In the genomic region with DNA sequence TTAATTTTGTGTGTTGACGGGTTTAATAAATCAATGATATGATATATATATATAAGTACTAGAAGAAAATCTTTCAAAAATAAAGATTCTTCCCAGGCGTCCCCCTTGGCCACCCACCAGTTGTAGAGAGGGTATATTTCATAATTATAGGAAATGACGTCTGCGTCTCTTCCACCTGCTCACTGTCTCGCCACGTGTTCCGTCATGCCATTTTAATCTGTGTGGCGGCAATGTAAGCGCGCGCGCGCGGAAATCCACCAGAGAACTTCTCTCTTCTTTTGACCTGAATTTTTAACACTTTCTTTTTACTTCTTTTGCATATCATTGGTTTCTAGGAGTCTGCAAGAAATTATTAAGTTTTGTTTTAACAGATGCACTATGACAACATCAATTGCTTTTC, we compare ENCODE assay signal across 7 worm cellular contexts.
TF ChIP-seq lines count a peak whose summit lies in the region.

No protein-coding gene starts in this region.

TF ChIP-seq in whole organism, L1 larva, 84 proteins besides CTCF, POLR2A, EP300 and RAD21:
- TF ChIP-seq F16B12.6 (tag; optimal IDR thresholded peaks at IDR 0.05; lab: Kevin White, UChicago) (no peak), egl-13 (tag; optimal IDR thresholded peaks at IDR 0.05; lab: Kevin White, UChicago) (no peak), sox-4 (tag; optimal IDR thresholded peaks at IDR 0.05; lab: Kevin White, UChicago) (no peak), rnt-1 (tag; optimal IDR thresholded peaks at IDR 0.05; lab: Kevin White, UChicago) (no peak), skn-1 (tag; optimal IDR thresholded peaks at IDR 0.05; lab: Kevin White, UChicago) (peak; percentile 21), zip-4 (GFP tag; optimal IDR thresholded peaks at IDR 0.05; lab: Kevin White, UChicago) (no peak), blmp-1 (tag; optimal IDR thresholded peaks at IDR 0.05; lab: Kevin White, UChicago) (peak; percentile 68), efl-1 (optimal IDR thresholded peaks at IDR 0.05; lab: Kevin White, UChicago) (no peak), efl-1 (GFP tag; optimal IDR thresholded peaks at IDR 0.05 in 1 of 2; lab: Kevin White, UChicago) (peak in 1 of 2 experiments; percentile 28)

TF ChIP-seq in whole organism, L2 larva, 48 proteins besides CTCF, POLR2A, EP300 and RAD21:
- TF ChIP-seq ama-1 (optimal IDR thresholded peaks at IDR 0.05; lab: Kevin White, UChicago), result no peak
- no peak for TF ChIP-seq unc-62 (GFP tag; optimal IDR thresholded peaks at IDR 0.05; lab: Kevin White, UChicago)
- TF ChIP-seq peb-1 (tag; optimal IDR thresholded peaks at IDR 0.05; lab: Kevin White, UChicago), result no peak
- TF ChIP-seq nhr-6 (tag; optimal IDR thresholded peaks at IDR 0.05; lab: Kevin White, UChicago), result no peak
- TF ChIP-seq nhr-25 (tag; optimal IDR thresholded peaks at IDR 0.05; lab: Kevin White, UChicago), result peak; percentile 26
- TF ChIP-seq ceh-16 (tag; optimal IDR thresholded peaks at IDR 0.05; lab: Kevin White, UChicago), result no peak
- TF ChIP-seq unc-39 (tag; optimal IDR thresholded peaks at IDR 0.05; lab: Kevin White, UChicago), result no peak

TF ChIP-seq in whole organism, L3 larva, 47 proteins besides CTCF, POLR2A, EP300 and RAD21:
- TF ChIP-seq nhr-23 (tag; optimal IDR thresholded peaks at IDR 0.05; lab: Kevin White, UChicago) (peak; percentile 52), ceh-82 (tag; optimal IDR thresholded peaks at IDR 0.05; lab: Kevin White, UChicago) (no peak), zag-1 (tag; optimal IDR thresholded peaks at IDR 0.05; lab: Kevin White, UChicago) (no peak)
TF ChIP-seq in whole organism, L3 larva: peak in this region for 1.

TF ChIP-seq in whole organism, L4 larva, 104 proteins besides CTCF, POLR2A, EP300 and RAD21:
- TF ChIP-seq zag-1 (tag; optimal IDR thresholded peaks at IDR 0.05; lab: Kevin White, UChicago) (no peak), unc-39 (tag; optimal IDR thresholded peaks at IDR 0.05; lab: Kevin White, UChicago) (no peak), hlh-30 (tag; optimal IDR thresholded peaks at IDR 0.05; lab: Kevin White, UChicago; ENCODE audit: insufficient read depth) (peak; percentile 76), Y105C5A.15 (GFP tag; IDR thresholded peaks at IDR 0.05; lab: Robert Waterston, UW) (no peak), madf-9 (GFP tag; conservative IDR thresholded peaks at IDR 0.05; lab: Robert Waterston, UW) (0 out of 2 replicates have a peak, but pooled peaks have one; percentile 46), mdl-1 (tag; optimal IDR thresholded peaks at IDR 0.05; lab: Kevin White, UChicago) (peak in 1 of 2 experiments; percentile 21), spr-1 (tag; optimal IDR thresholded peaks at IDR 0.05; lab: Kevin White, UChicago) (no peak), lin-29 (GFP tag; IDR thresholded peaks at IDR 0.05; lab: Robert Waterston, UW) (no peak), mxl-3 (GFP tag; optimal IDR thresholded peaks at IDR 0.05; lab: Kevin White, UChicago) (peak; percentile 42)

TF ChIP-seq in whole organism, late embryonic, 69 proteins besides CTCF, POLR2A, EP300 and RAD21:
- TF ChIP-seq ref-2 (tag; optimal IDR thresholded peaks at IDR 0.05; lab: Kevin White, UChicago) (peak; percentile 22), ceh-18 (tag; optimal IDR thresholded peaks at IDR 0.05; lab: Kevin White, UChicago) (no peak), ceh-2 (tag; optimal IDR thresholded peaks at IDR 0.05; lab: Kevin White, UChicago) (no peak), elt-4 (tag; optimal IDR thresholded peaks at IDR 0.05; lab: Kevin White, UChicago) (no peak), pqm-1 (tag; optimal IDR thresholded peaks at IDR 0.05; lab: Kevin White, UChicago) (no peak), hlh-30 (tag; optimal IDR thresholded peaks at IDR 0.05; lab: Kevin White, UChicago; ENCODE audit: insufficient read depth) (peak; percentile 4), pha-4 (tag; optimal IDR thresholded peaks at IDR 0.05; lab: Kevin White, UChicago) (no peak), ceh-45 (GFP tag; IDR thresholded peaks at IDR 0.05; lab: Robert Waterston, UW) (no peak), lin-11 (tag; optimal IDR thresholded peaks at IDR 0.05; lab: Kevin White, UChicago) (no peak), ceh-24 (tag; optimal IDR thresholded peaks at IDR 0.05; lab: Kevin White, UChicago) (no peak), C08G9.2 (tag; optimal IDR thresholded peaks at IDR 0.05; lab: Kevin White, UChicago) (no peak), hlh-8 (tag; optimal IDR thresholded peaks at IDR 0.05; lab: Kevin White, UChicago) (no peak), ceh-9 (tag; optimal IDR thresholded peaks at IDR 0.05; lab: Kevin White, UChicago) (no peak), nhr-11 (tag; optimal IDR thresholded peaks at IDR 0.05; lab: Kevin White, UChicago) (no peak)

TF ChIP-seq in whole organism, mixed stage, embryonic, 35 proteins besides CTCF, POLR2A, EP300 and RAD21:
- TF ChIP-seq unc-120 (tag; optimal IDR thresholded peaks at IDR 0.05; lab: Kevin White, UChicago; ENCODE audit: poor library complexity, severe bottlenecking) (no peak), mls-2 (tag; optimal IDR thresholded peaks at IDR 0.05; lab: Kevin White, UChicago) (peak; percentile 16), ham-2 (GFP tag; optimal IDR thresholded peaks at IDR 0.05; lab: Kevin White, UChicago) (peak; percentile 54)

TF ChIP-seq in whole organism, young adult, 124 proteins besides CTCF, POLR2A, EP300 and RAD21 (continues in another document):
- no peak for TF ChIP-seq F52B5.7 (tag; optimal IDR thresholded peaks at IDR 0.05; lab: Kevin White, UChicago)
- TF ChIP-seq F49E8.2 (tag; optimal IDR thresholded peaks at IDR 0.05; lab: Kevin White, UChicago; ENCODE audit: insufficient read depth), result no peak
- no peak for TF ChIP-seq lin-35 (GFP tag; optimal IDR thresholded peaks at IDR 0.05; lab: Kevin White, UChicago)
- TF ChIP-seq lir-1 (GFP tag; conservative IDR thresholded peaks at IDR 0.05; lab: Robert Waterston, UW), result no peak
- no peak for TF ChIP-seq unc-62 (GFP tag; optimal IDR thresholded peaks at IDR 0.05; lab: Kevin White, UChicago)
- TF ChIP-seq Y67H2A.10 (GFP tag; conservative IDR thresholded peaks at IDR 0.05; lab: Robert Waterston, UW), result no peak
- no peak for TF ChIP-seq Y95B8A.8 (GFP tag; IDR thresholded peaks at IDR 0.05; lab: Robert Waterston, UW)
- no peak for TF ChIP-seq rcor-1 (GFP tag; IDR thresholded peaks at IDR 0.05; lab: Robert Waterston, UW)
- TF ChIP-seq egl-44 (GFP tag; IDR thresholded peaks at IDR 0.05; lab: Robert Waterston, UW), result no peak
- TF ChIP-seq mcd-1 (GFP tag; IDR thresholded peaks at IDR 0.05; lab: Robert Waterston, UW), result peak; percentile 30; the same call in 1 of the 2 replicates
- TF ChIP-seq snpc-4 (GFP tag; optimal IDR thresholded peaks at IDR 0.05; lab: Kevin White, UChicago), result no peak
- no peak for TF ChIP-seq snpc-4 (tag; optimal IDR thresholded peaks at IDR 0.05; lab: Kevin White, UChicago)
- peak; percentile 89 for TF ChIP-seq madf-6 (GFP tag; IDR thresholded peaks at IDR 0.05; lab: Robert Waterston, UW)
- TF ChIP-seq B0261.1 (tag; optimal IDR thresholded peaks at IDR 0.05; lab: Kevin White, UChicago), result no peak
- TF ChIP-seq lin-26 (GFP tag; IDR thresholded peaks at IDR 0.05; lab: Robert Waterston, UW), result no peak
- TF ChIP-seq nhr-90 (tag; optimal IDR thresholded peaks at IDR 0.05; lab: Kevin White, UChicago), result no peak
- TF ChIP-seq chd-7 (tag; optimal IDR thresholded peaks at IDR 0.05; lab: Kevin White, UChicago), result no peak
- no peak for TF ChIP-seq attf-5 (GFP tag; optimal IDR thresholded peaks at IDR 0.05; lab: Kevin White, UChicago)
- TF ChIP-seq nfya-1 (tag; optimal IDR thresholded peaks at IDR 0.05; lab: Kevin White, UChicago; ENCODE audit: borderline replicate concordance, insufficient read depth), result no peak
- no peak for TF ChIP-seq Y56A3A.18 (GFP tag; IDR thresholded peaks at IDR 0.05; lab: Robert Waterston, UW)
- TF ChIP-seq mel-28 (tag; optimal IDR thresholded peaks at IDR 0.05; lab: Kevin White, UChicago; ENCODE audit: borderline replicate concordance), result no peak
- TF ChIP-seq snpc-3.4 (tag; optimal IDR thresholded peaks at IDR 0.05; lab: Kevin White, UChicago), result no peak
- TF ChIP-seq fkh-3 (tag; optimal IDR thresholded peaks at IDR 0.05; lab: Kevin White, UChicago), result no peak
- no peak for TF ChIP-seq F10E7.11 (tag; optimal IDR thresholded peaks at IDR 0.05; lab: Kevin White, UChicago)
- no peak for TF ChIP-seq egl-18 (GFP tag; IDR thresholded peaks at IDR 0.05; lab: Robert Waterston, UW)
- TF ChIP-seq ztf-26 (tag; optimal IDR thresholded peaks at IDR 0.05; lab: Kevin White, UChicago), result no peak
- no peak for TF ChIP-seq B0336.3 (GFP tag; IDR thresholded peaks at IDR 0.05; lab: Robert Waterston, UW)
- TF ChIP-seq rec-8 (tag; optimal IDR thresholded peaks at IDR 0.05; lab: Kevin White, UChicago), result no peak
- no peak for TF ChIP-seq ztf-28 (GFP tag; IDR thresholded peaks at IDR 0.05; lab: Robert Waterston, UW)
- TF ChIP-seq tlf-1 (GFP tag; optimal IDR thresholded peaks at IDR 0.05; lab: Kevin White, UChicago), result no peak
- TF ChIP-seq dpff-1 (tag; optimal IDR thresholded peaks at IDR 0.05; lab: Kevin White, UChicago), result no peak
- TF ChIP-seq atf-7 (tag; optimal IDR thresholded peaks at IDR 0.05; lab: Kevin White, UChicago), result no peak
- TF ChIP-seq pbrm-1 (GFP tag; IDR thresholded peaks at IDR 0.05; lab: Robert Waterston, UW), result no peak
- no peak for TF ChIP-seq ama-1 (optimal IDR thresholded peaks at IDR 0.05; lab: Kevin White, UChicago)
- TF ChIP-seq ama-1 (GFP tag; optimal IDR thresholded peaks at IDR 0.05; lab: Kevin White, UChicago), result no peak
- TF ChIP-seq cebp-2 (GFP tag; IDR thresholded peaks at IDR 0.05; lab: Robert Waterston, UW), result no peak
- TF ChIP-seq nfya-2 (GFP tag; IDR thresholded peaks at IDR 0.05; lab: Robert Waterston, UW), result no peak
- no peak for TF ChIP-seq nhr-120 (GFP tag; IDR thresholded peaks at IDR 0.05; lab: Robert Waterston, UW)
- no peak for TF ChIP-seq mxl-1 (tag; optimal IDR thresholded peaks at IDR 0.05; lab: Kevin White, UChicago)
- TF ChIP-seq ztf-6 (GFP tag; IDR thresholded peaks at IDR 0.05; lab: Robert Waterston, UW), result no peak
- no peak for TF ChIP-seq madf-10 (tag; optimal IDR thresholded peaks at IDR 0.05; lab: Kevin White, UChicago)
- no peak for TF ChIP-seq C17E4.6 (GFP tag; IDR thresholded peaks at IDR 0.05; lab: Robert Waterston, UW)
- peak; percentile 78 for TF ChIP-seq efl-1 (GFP tag; optimal IDR thresholded peaks at IDR 0.05; lab: Kevin White, UChicago)
- TF ChIP-seq bed-1 (GFP tag; IDR thresholded peaks at IDR 0.05; lab: Robert Waterston, UW), result no peak
- no peak for TF ChIP-seq lin-54 (GFP tag; optimal IDR thresholded peaks at IDR 0.05; lab: Kevin White, UChicago)
- 0 out of 2 replicates have a peak, but pooled peaks have one; percentile 21 for TF ChIP-seq dox-1 (GFP tag; IDR thresholded peaks at IDR 0.05; lab: Robert Waterston, UW)
- TF ChIP-seq nhr-179 (tag; optimal IDR thresholded peaks at IDR 0.05; lab: Kevin White, UChicago), result no peak
- TF ChIP-seq Y53G8AR.9 (GFP tag; conservative IDR thresholded peaks at IDR 0.05; lab: Robert Waterston, UW), result no peak
- TF ChIP-seq ztf-22 (GFP tag; optimal IDR thresholded peaks at IDR 0.05; lab: Kevin White, UChicago), result no peak
